Worm (Caenorhabditis elegans) whole organism, late embryonic: Measurements from ENCODE around the gene Y116A8C.463.

Experiments used
- ceh-24 ChIP-seq: sonication (generic microtip); optimal IDR thresholded peaks from 2 replicates; lab custom pipeline; 2016; ENCODE audit warnings: mild to moderate bottlenecking, missing genetic modification characterization, missing compliant biosample characterization
- elt-2 ChIP-seq: sonication (generic microtip); optimal IDR thresholded peaks from 2 replicates; lab custom pipeline; 2016; ENCODE audit warnings: missing genetic modification reagents, missing genetic modification characterization, missing compliant biosample characterization
- pqm-1 ChIP-seq: sonication (generic microtip); optimal IDR thresholded peaks from 2 replicates; lab custom pipeline; 2016; ENCODE audit warnings: missing genetic modification characterization, missing compliant biosample characterization

- TF ChIP-seq pqm-1 (tag; lab: Kevin White, UChicago), result no peak
- TF ChIP-seq ceh-24 (tag; lab: Kevin White, UChicago), result no peak
- no peak for TF ChIP-seq elt-2
These were observed 5.9 kb downstream of the Y116A8C.463 start for ce11 chrIV:16925363-16925863.
